Worm (Caenorhabditis elegans) whole organism, L1 larva: Measurements from ENCODE around the gene ttr-7.

Source experiments
- ama-1 ChIP-seq: fragments of 150-350 bp; optimal IDR thresholded peaks from 2 replicates; lab custom pipeline; 2014
- ces-1 ChIP-seq: fragments of 150-350 bp; optimal IDR thresholded peaks from 2 replicates; lab custom pipeline; 2014; ENCODE audit warnings: missing biosample characterization, missing genetic modification reagents, missing genetic modification characterization
- egl-13 ChIP-seq: sonication (generic microtip); optimal IDR thresholded peaks from 2 replicates; lab custom pipeline; 2016; ENCODE audit warnings: missing genotype, missing genetic modification reagents, missing genetic modification characterization, missing compliant biosample characterization
- elt-2 ChIP-seq: sonication (generic microtip); optimal IDR thresholded peaks from 2 replicates; lab custom pipeline; 2016; ENCODE audit warnings: missing genetic modification characterization, mild to moderate bottlenecking, inconsistent platforms, missing compliant biosample characterization, missing genetic modification reagents
- fkh-10 ChIP-seq: sonication (generic microtip); optimal IDR thresholded peaks from 2 replicates; lab custom pipeline; 2017; ENCODE audit warnings: missing biosample characterization, missing genetic modification reagents, missing genetic modification characterization
- fkh-4 ChIP-seq: sonication (generic microtip); optimal IDR thresholded peaks from 2 replicates; lab custom pipeline; 2016; ENCODE audit warnings: missing compliant biosample characterization, missing genetic modification characterization, borderline replicate concordance
- hlh-4 ChIP-seq: sonication (generic microtip); optimal IDR thresholded peaks from 2 replicates; lab custom pipeline; 2016; ENCODE audit warnings: mild to moderate bottlenecking, missing genetic modification characterization, missing compliant biosample characterization
- jun-1 ChIP-seq: fragments of 150-350 bp; optimal IDR thresholded peaks from 2 replicates; lab custom pipeline; 2014; ENCODE audit warnings: missing biosample characterization, missing genetic modification reagents, missing genetic modification characterization
- lin-15B ChIP-seq: fragments of 150-350 bp; sonication (generic microtip); optimal IDR thresholded peaks from 3 replicates; lab custom pipeline; 2014; ENCODE audit warnings: missing biosample characterization, missing genetic modification characterization
- nhr-12 ChIP-seq: sonication (generic microtip); optimal IDR thresholded peaks from 2 replicates; lab custom pipeline; 2017; ENCODE audit warnings: missing biosample characterization, missing genetic modification characterization
- nhr-237 ChIP-seq: fragments of 150-350 bp; optimal IDR thresholded peaks from 2 replicates; lab custom pipeline; 2014; ENCODE audit warnings: missing biosample characterization, missing genetic modification characterization
- nhr-76 ChIP-seq: sonication (generic microtip); optimal IDR thresholded peaks from 2 replicates; lab custom pipeline; 2017; ENCODE audit warnings: missing biosample characterization, missing genetic modification characterization
- pag-3 ChIP-seq: sonication (generic microtip); optimal IDR thresholded peaks from 2 replicates; lab custom pipeline; 2017; ENCODE audit warnings: missing genetic modification characterization, mild to moderate bottlenecking, missing compliant biosample characterization, antibody characterized with exemption, borderline replicate concordance; ENCODE audit not compliant: insufficient read depth
- unc-62 ChIP-seq: fragments of 150-350 bp; optimal IDR thresholded peaks from 2 replicates; lab custom pipeline; 2014; ENCODE audit warnings: missing biosample characterization, missing genetic modification reagents, missing genetic modification characterization

- no peak for TF ChIP-seq elt-2 (tag; lab: Kevin White, UChicago)
- TF ChIP-seq ces-1 (GFP tag; lab: Kevin White, UChicago): no peak
- TF ChIP-seq fkh-4 (tag; lab: Kevin White, UChicago): no peak
- no peak for TF ChIP-seq ama-1 (lab: Kevin White, UChicago)
- TF ChIP-seq jun-1 (tag; lab: Kevin White, UChicago): no peak
- no peak for TF ChIP-seq nhr-76 (tag; lab: Kevin White, UChicago)
- TF ChIP-seq egl-13: no peak
- TF ChIP-seq unc-62 (GFP tag; lab: Kevin White, UChicago): no peak
- TF ChIP-seq nhr-12: no peak
- TF ChIP-seq nhr-237: no peak
- TF ChIP-seq fkh-10 (GFP tag; lab: Kevin White, UChicago): no peak
- no peak for TF ChIP-seq hlh-4
- TF ChIP-seq pag-3 (tag; lab: Kevin White, UChicago): no peak
- no peak for TF ChIP-seq lin-15B
Observed at ce11 chrIII:605415-606054, at the start of gene ttr-7, which contains the start of gene Y55B1AR.4.
